Worm (Caenorhabditis elegans) whole organism, L4 larva: ENCODE results near the gene ztf-14.
A peak's percentile ranks its signal among the peaks of the same experiment; 100 is the strongest.

Experiments used
- F26F4.8 ChIP-seq: fragments of 200-800 bp; sonication (Bioruptor generic); conservative IDR thresholded peaks from 2 replicates; pipeline ENCODE4 v1.3.6; 2022; ENCODE audit warnings: missing genetic modification characterization, missing compliant biosample characterization
- F44E2.7 ChIP-seq: fragments of 200-800 bp; sonication (Bioruptor generic); IDR thresholded peaks from 2 replicates; pipeline ENCODE4 v2.1.2; 2022; ENCODE audit warnings: missing genetic modification characterization, missing compliant biosample characterization
- T20F7.1 ChIP-seq: fragments of 200-800 bp; sonication (Bioruptor generic); optimal IDR thresholded peaks from 2 replicates; lab custom pipeline; 2018; ENCODE audit warnings: mild to moderate bottlenecking, missing genetic modification characterization, missing compliant biosample characterization
- T26A8.4 ChIP-seq: fragments of 200-800 bp; sonication (Bioruptor generic); IDR thresholded peaks from 2 replicates; pipeline ENCODE4 v1.3.6; 2022; ENCODE audit warnings: missing genetic modification characterization, missing compliant biosample characterization
- Y105C5A.15 ChIP-seq: fragments of 200-800 bp; sonication (Bioruptor generic); IDR thresholded peaks from 2 replicates; pipeline ENCODE4 v1.3.6; 2022; ENCODE audit warnings: missing genetic modification characterization, missing compliant biosample characterization
- Y75B8A.6 ChIP-seq: fragments of 200-800 bp; sonication (Bioruptor generic); IDR thresholded peaks from 2 replicates; pipeline ENCODE4 v1.3.6; 2022; ENCODE audit warnings: missing genetic modification reagents, missing genetic modification characterization, missing compliant biosample characterization
- ZK546.5 ChIP-seq, 2 experiments: sonication (generic microtip); optimal IDR thresholded peaks; 2 replicates each; lab custom pipeline; 2017; ENCODE audit warnings: missing biosample characterization in 2 of 2, missing genetic modification characterization in 2 of 2
- aha-1 ChIP-seq: fragments of 150-350 bp; peaks from one replicate; lab custom pipeline; 2014; ENCODE audit warnings: missing biosample characterization, missing genetic modification characterization
- ama-1 ChIP-seq: fragments of 150-350 bp; optimal IDR thresholded peaks from 2 replicates; lab custom pipeline; 2014; ENCODE audit warnings: inconsistent platforms, mixed read lengths
- ceh-20 ChIP-seq: fragments of 200-800 bp; sonication (Bioruptor generic); IDR thresholded peaks from 2 replicates; pipeline ENCODE4 v1.3.6; 2022; ENCODE audit warnings: missing genetic modification reagents, missing genetic modification characterization, missing compliant biosample characterization
- ceh-28 ChIP-seq: fragments of 150-350 bp; optimal IDR thresholded peaks from 2 replicates; lab custom pipeline; 2014; ENCODE audit warnings: missing biosample characterization, missing genetic modification reagents, missing genetic modification characterization
- ceh-32 ChIP-seq: sonication (generic microtip); optimal IDR thresholded peaks from 2 replicates; lab custom pipeline; 2016; ENCODE audit warnings: mild to moderate bottlenecking, missing genetic modification characterization, missing compliant biosample characterization; ENCODE audit not compliant: poor library complexity
- ceh-44 ChIP-seq: fragments of 200-800 bp; sonication (Bioruptor generic); IDR thresholded peaks from 2 replicates; pipeline ENCODE4 v1.3.6; 2022; ENCODE audit warnings: missing genetic modification reagents, missing genetic modification characterization, missing compliant biosample characterization
- ceh-62 ChIP-seq: sonication (generic microtip); optimal IDR thresholded peaks from 2 replicates; lab custom pipeline; 2017; ENCODE audit warnings: missing biosample characterization, missing genetic modification characterization
- daf-16 ChIP-seq, 3 experiments: sonication (generic microtip); optimal IDR thresholded peaks; 2 replicates each; lab custom pipeline; 2016 to 2017; ENCODE audit warnings: missing genetic modification characterization in 3 of 3, missing genetic modification reagents in 3 of 3, mild to moderate bottlenecking in 2 of 3, missing compliant biosample characterization in 2 of 3, missing biosample characterization in 1 of 3, moderate library complexity in 1 of 3
- daf-8 ChIP-seq: fragments of 200-800 bp; sonication (Bioruptor generic); IDR thresholded peaks from 2 replicates; pipeline ENCODE4 v1.3.6; 2022; ENCODE audit warnings: missing genetic modification characterization, missing compliant biosample characterization
- dmd-6 ChIP-seq: fragments of 200-800 bp; sonication (Bioruptor generic); IDR thresholded peaks from 2 replicates; pipeline ENCODE4 v1.3.6; 2022; ENCODE audit warnings: missing genetic modification reagents, missing genetic modification characterization, missing compliant biosample characterization
- duxl-1 ChIP-seq: sonication (generic microtip); optimal IDR thresholded peaks from 2 replicates; lab custom pipeline; 2016; ENCODE audit warnings: mild to moderate bottlenecking, missing genetic modification characterization, moderate library complexity, missing compliant biosample characterization; ENCODE audit not compliant: poor library complexity
- fkh-10 ChIP-seq: fragments of 150-350 bp; optimal IDR thresholded peaks from 2 replicates; lab custom pipeline; 2014; ENCODE audit warnings: missing biosample characterization, missing genetic modification reagents, missing genetic modification characterization
- gei-8 ChIP-seq: fragments of 200-800 bp; sonication (Bioruptor generic); optimal IDR thresholded peaks from 2 replicates; lab custom pipeline; 2018; ENCODE audit warnings: mild to moderate bottlenecking, missing genetic modification characterization, missing compliant biosample characterization
- hif-1 ChIP-seq, 2 experiments: sonication (generic microtip); optimal IDR thresholded peaks; 2 replicates each; lab custom pipeline; 2016 to 2017; ENCODE audit warnings: missing compliant biosample characterization in 2 of 2, missing genetic modification characterization in 2 of 2, missing genetic modification reagents in 2 of 2, missing genotype in 2 of 2, mild to moderate bottlenecking in 1 of 2
- hlh-30 ChIP-seq: sonication (generic microtip); optimal IDR thresholded peaks from 2 replicates; lab custom pipeline; 2017; ENCODE audit warnings: antibody characterized with exemption, mild to moderate bottlenecking, missing genetic modification characterization, missing compliant biosample characterization; ENCODE audit not compliant: insufficient read depth
- hmg-1.1 ChIP-seq: fragments of 200-800 bp; sonication (Bioruptor generic); IDR thresholded peaks from 2 replicates; pipeline ENCODE4 v1.3.6; 2022; ENCODE audit warnings: missing genetic modification reagents, missing genetic modification characterization, missing compliant biosample characterization
- jun-1 ChIP-seq: fragments of 150-350 bp; optimal IDR thresholded peaks from 2 replicates; lab custom pipeline; 2014; ENCODE audit warnings: missing biosample characterization, missing genetic modification reagents, missing genetic modification characterization
- lin-1 ChIP-seq: fragments of 200-800 bp; sonication (Bioruptor generic); IDR thresholded peaks from 2 replicates; pipeline ENCODE4 v1.3.6; 2022; ENCODE audit warnings: missing genetic modification reagents, missing genetic modification characterization, missing compliant biosample characterization
- lin-15B ChIP-seq: fragments of 150-350 bp; sonication (generic microtip); optimal IDR thresholded peaks from 3 replicates; lab custom pipeline; 2014; ENCODE audit warnings: missing biosample characterization, missing genetic modification characterization
- lin-38 ChIP-seq: fragments of 200-800 bp; sonication (Bioruptor generic); IDR thresholded peaks from 2 replicates; pipeline ENCODE4 v1.3.6; 2022; ENCODE audit warnings: missing genetic modification reagents, missing genetic modification characterization, missing compliant biosample characterization
- mdl-1 ChIP-seq, 2 experiments: fragments of 150-350 bp in 1 of 2; sonication (generic microtip) in 1 of 2; optimal IDR thresholded peaks; 2 replicates each; lab custom pipeline; 2014 to 2017; ENCODE audit warnings: missing biosample characterization in 2 of 2, missing genetic modification characterization in 2 of 2
- mdt-29 ChIP-seq: fragments of 200-800 bp; sonication (Bioruptor generic); IDR thresholded peaks from 2 replicates; pipeline ENCODE4 v1.3.6; 2022; ENCODE audit warnings: missing genetic modification reagents, missing genetic modification characterization, missing compliant biosample characterization
- mep-1 ChIP-seq: fragments of 150-350 bp; sonication (generic microtip); optimal IDR thresholded peaks from 3 replicates; lab custom pipeline; 2014; ENCODE audit warnings: missing biosample characterization, missing genetic modification characterization
- mes-2 ChIP-seq: sonication (generic microtip); optimal IDR thresholded peaks from 2 replicates; lab custom pipeline; 2016; ENCODE audit warnings: missing genotype, mild to moderate bottlenecking, missing genetic modification characterization, missing compliant biosample characterization; ENCODE audit not compliant: poor library complexity, severe bottlenecking
- mxl-2 ChIP-seq: fragments of 200-800 bp; sonication (Bioruptor generic); conservative IDR thresholded peaks from 2 replicates; pipeline ENCODE4 v1.3.6; 2022; ENCODE audit warnings: missing genetic modification reagents, missing genetic modification characterization, missing compliant biosample characterization
- mxl-3 ChIP-seq: fragments of 200-800 bp; sonication (Bioruptor generic); optimal IDR thresholded peaks from 2 replicates; lab custom pipeline; 2018; ENCODE audit warnings: mild to moderate bottlenecking, missing genetic modification characterization, missing compliant biosample characterization
- nhr-102 ChIP-seq: sonication (generic microtip); optimal IDR thresholded peaks from 2 replicates; lab custom pipeline; 2016; ENCODE audit warnings: mild to moderate bottlenecking, missing genetic modification characterization, moderate library complexity, missing compliant biosample characterization
- nhr-111 ChIP-seq: fragments of 200-800 bp; sonication (Bioruptor generic); optimal IDR thresholded peaks from 2 replicates; lab custom pipeline; 2018; ENCODE audit warnings: mild to moderate bottlenecking, missing genetic modification characterization, missing compliant biosample characterization
- nhr-237 ChIP-seq: sonication (generic microtip); optimal IDR thresholded peaks from 2 replicates; lab custom pipeline; 2017; ENCODE audit warnings: missing biosample characterization, missing genetic modification characterization
- nhr-41 ChIP-seq: fragments of 200-800 bp; sonication (Bioruptor generic); IDR thresholded peaks from 2 replicates; pipeline ENCODE4 v1.3.6; 2022; ENCODE audit warnings: missing genetic modification reagents, missing genetic modification characterization, missing compliant biosample characterization
- nhr-42 ChIP-seq: fragments of 200-800 bp; sonication (Bioruptor generic); IDR thresholded peaks from 2 replicates; pipeline ENCODE4 v1.3.6; 2022; ENCODE audit warnings: missing genetic modification characterization, missing compliant biosample characterization
- nhr-6 ChIP-seq: fragments of 150-350 bp; optimal IDR thresholded peaks from 2 replicates; lab custom pipeline; 2014; ENCODE audit warnings: missing biosample characterization, missing genetic modification characterization
- rbr-2 ChIP-seq: sonication (generic microtip); optimal IDR thresholded peaks from 2 replicates; lab custom pipeline; 2016; ENCODE audit warnings: missing genotype, missing genetic modification characterization, missing compliant biosample characterization
- set-16 ChIP-seq: fragments of 200-800 bp; sonication (Bioruptor generic); IDR thresholded peaks from 2 replicates; pipeline ENCODE4 v1.3.6; 2022; ENCODE audit warnings: missing genetic modification reagents, missing genetic modification characterization, missing compliant biosample characterization
- snpc-1.2 ChIP-seq: fragments of 200-800 bp; sonication (Bioruptor generic); IDR thresholded peaks from 2 replicates; pipeline ENCODE4 v1.3.6; 2022; ENCODE audit warnings: missing genetic modification reagents, missing genetic modification characterization, missing compliant biosample characterization
- spr-3 ChIP-seq: fragments of 200-800 bp; sonication (Bioruptor generic); optimal IDR thresholded peaks from 2 replicates; lab custom pipeline; 2018; ENCODE audit warnings: mild to moderate bottlenecking, missing genetic modification characterization, missing compliant biosample characterization
- tag-97 ChIP-seq: fragments of 200-800 bp; sonication (Bioruptor generic); IDR thresholded peaks from 2 replicates; pipeline ENCODE4 v1.3.6; 2022; ENCODE audit warnings: missing genetic modification characterization, missing compliant biosample characterization
- unc-130 ChIP-seq: sonication (generic microtip); optimal IDR thresholded peaks from 2 replicates; lab custom pipeline; 2016; ENCODE audit warnings: missing genetic modification reagents, missing genetic modification characterization, missing compliant biosample characterization
- unc-39 ChIP-seq: sonication (generic microtip); optimal IDR thresholded peaks from 2 replicates; lab custom pipeline; 2017; ENCODE audit warnings: missing biosample characterization, missing genetic modification characterization
- zag-1 ChIP-seq: fragments of 150-350 bp; optimal IDR thresholded peaks from 2 replicates; lab custom pipeline; 2014; ENCODE audit warnings: missing biosample characterization, missing genetic modification characterization
- zfp-2 ChIP-seq: sonication (generic microtip); optimal IDR thresholded peaks from 2 replicates; lab custom pipeline; 2016; ENCODE audit warnings: mild to moderate bottlenecking, missing genetic modification characterization, missing compliant biosample characterization
- zfp-3 ChIP-seq: fragments of 200-800 bp; sonication (Bioruptor generic); conservative IDR thresholded peaks from 2 replicates; pipeline ENCODE4 v1.3.6; 2022; ENCODE audit warnings: missing genetic modification reagents, missing genetic modification characterization, missing compliant biosample characterization
- zip-2 ChIP-seq: fragments of 150-350 bp; optimal IDR thresholded peaks from 2 replicates; lab custom pipeline; 2014; ENCODE audit warnings: missing biosample characterization, missing genetic modification characterization

Gene ztf-14

DNA sequence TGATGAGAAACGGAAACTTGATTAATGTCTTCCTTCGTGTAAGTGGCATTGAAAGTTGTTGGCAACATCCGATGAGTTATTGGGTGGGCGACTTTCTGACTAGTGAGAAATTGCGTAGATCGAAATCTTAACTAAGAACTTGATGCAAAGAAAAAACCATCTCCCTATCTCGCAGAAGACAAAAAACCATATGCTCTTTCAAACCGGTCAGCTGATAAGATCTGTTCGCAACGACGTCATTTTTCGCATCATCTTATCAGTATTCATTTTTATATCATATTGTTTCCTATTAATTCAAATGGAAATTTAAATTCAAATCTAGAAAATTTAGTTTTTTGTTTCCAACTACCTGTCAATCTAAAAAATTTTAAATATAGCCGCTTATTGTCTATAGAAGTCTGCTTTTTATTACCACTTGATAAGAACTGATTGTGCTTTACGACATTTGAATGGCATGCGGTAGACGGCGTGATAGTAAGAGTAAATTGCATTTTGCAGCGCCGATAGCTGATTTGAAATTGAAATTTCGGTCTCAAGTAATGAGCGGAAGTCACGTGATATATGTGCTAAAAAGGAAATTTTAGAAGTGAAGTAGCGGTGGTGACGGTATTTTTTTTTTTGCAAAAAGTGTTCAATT, 4.7 kb downstream of the ztf-14 start:
- TF ChIP-seq jun-1 (tag; lab: Kevin White, UChicago) (no peak), daf-8 (GFP tag; lab: Robert Waterston, UW) (no peak), Y75B8A.6 (GFP tag; lab: Robert Waterston, UW) (peak; percentile 51; the same call in 1 of the 2 replicates), mdt-29 (GFP tag; lab: Robert Waterston, UW) (no peak), nhr-102 (tag; lab: Kevin White, UChicago) (peak; percentile 94), lin-1 (GFP tag; lab: Robert Waterston, UW) (peak; percentile 86), zfp-2 (tag; lab: Kevin White, UChicago) (no peak), ceh-62 (tag; lab: Kevin White, UChicago) (no peak), mes-2 (tag; lab: Kevin White, UChicago) (no peak), aha-1 (peak; percentile 78), zfp-3 (GFP tag; lab: Robert Waterston, UW) (no peak), F26F4.8 (no peak), unc-130 (GFP tag; lab: Kevin White, UChicago) (no peak), T20F7.1 (peak; percentile 54), nhr-237 (tag; lab: Kevin White, UChicago) (no peak), spr-3 (no peak), ama-1 (no peak), nhr-6 (tag; lab: Kevin White, UChicago) (no peak), Y105C5A.15 (no peak), lin-15B (tag; lab: Kevin White, UChicago) (no peak), zip-2 (tag; lab: Kevin White, UChicago) (no peak), F44E2.7 (no peak), ceh-20 (GFP tag; lab: Robert Waterston, UW) (0 out of 2 replicates have a peak, but pooled peaks have one; percentile 9), hif-1 (tag; optimal IDR thresholded peaks at IDR 0.05; lab: Kevin White, UChicago) (peak in 1 of 2 experiments; percentile 24), mxl-2 (GFP tag; lab: Robert Waterston, UW) (no peak), duxl-1 (tag; lab: Kevin White, UChicago) (no peak), rbr-2 (tag; lab: Kevin White, UChicago) (no peak), ceh-32 (tag; lab: Kevin White, UChicago) (no peak), zag-1 (tag; lab: Kevin White, UChicago) (no peak), hmg-1.1 (GFP tag; lab: Robert Waterston, UW) (no peak), unc-39 (tag; lab: Kevin White, UChicago) (no peak), mdl-1 (tag; optimal IDR thresholded peaks at IDR 0.05; lab: Kevin White, UChicago) (peak in 1 of 2 experiments; percentile 62), nhr-41 (GFP tag; lab: Robert Waterston, UW) (no peak), mep-1 (no peak), daf-16 (GFP tag; optimal IDR thresholded peaks at IDR 0.05; lab: Kevin White, UChicago) (peak in 1 of 2 experiments; percentile 93), daf-16 (tag; optimal IDR thresholded peaks at IDR 0.05; lab: Kevin White, UChicago) (peak; percentile 65), mxl-3 (no peak), T26A8.4 (GFP tag; lab: Robert Waterston, UW) (no peak), ZK546.5 (tag; optimal IDR thresholded peaks at IDR 0.05; lab: Kevin White, UChicago) (no peak), gei-8 (peak; percentile 94), hlh-30 (tag; lab: Kevin White, UChicago) (peak; percentile 24), snpc-1.2 (GFP tag; lab: Robert Waterston, UW) (no peak), set-16 (GFP tag; lab: Robert Waterston, UW) (no peak), lin-38 (GFP tag; lab: Robert Waterston, UW) (peak; percentile 34; the same call in 1 of the 2 replicates), dmd-6 (GFP tag; lab: Robert Waterston, UW) (peak; percentile 99), nhr-111 (no peak), nhr-42 (GFP tag; lab: Robert Waterston, UW) (no peak), ceh-44 (no peak), fkh-10 (no peak), ceh-28 (tag; lab: Kevin White, UChicago) (no peak), tag-97 (GFP tag; lab: Robert Waterston, UW) (no peak)
